Fruit fly (Drosophila melanogaster): Measurements from ENCODE around the gene PNKP.

dm6 chr3R:8326884-8327283 lies 16.4 kb downstream of the PNKP start:
- TF ChIP-seq CG8478 (optimal IDR thresholded peaks at IDR 0.05): no peak
- TF ChIP-seq pan (optimal IDR thresholded peaks at IDR 0.05): no peak
- no peak for TF ChIP-seq usp (GFP tag; optimal IDR thresholded peaks at IDR 0.05)
- TF ChIP-seq Dll (optimal IDR thresholded peaks at IDR 0.05): no peak

Data from whole organism.